Worm (Caenorhabditis elegans): Measurements from ENCODE around the gene pgp-4.

DNA sequence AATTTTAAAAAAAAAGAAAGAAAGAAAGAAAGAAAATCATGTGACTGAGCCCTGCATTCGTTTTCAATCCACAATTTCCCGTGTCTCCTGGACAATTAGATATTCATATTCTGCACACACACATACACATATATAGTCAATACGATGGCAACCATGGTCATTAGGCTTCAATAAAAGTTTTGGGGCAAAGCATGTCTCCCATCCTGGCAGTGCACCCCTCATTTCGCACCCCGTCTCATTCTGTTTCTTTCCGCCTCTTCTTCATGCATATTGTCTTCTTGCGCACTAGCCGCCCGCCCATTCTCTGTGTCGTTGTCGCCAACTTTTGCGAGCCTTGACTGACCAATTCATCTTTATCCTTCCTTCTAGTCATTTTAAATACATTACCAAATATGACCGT is 10.0 kb downstream of the pgp-4 start:
- TF ChIP-seq flt-1 (GFP tag; IDR thresholded peaks at IDR 0.05) = no peak
- TF ChIP-seq T22C8.4 (GFP tag; IDR thresholded peaks at IDR 0.05) = no peak
- TF ChIP-seq klf-2 (GFP tag; conservative IDR thresholded peaks at IDR 0.05) = no peak
- no peak for TF ChIP-seq ref-1 (GFP tag; conservative IDR thresholded peaks at IDR 0.05)
- no peak for TF ChIP-seq med-1 (GFP tag; optimal IDR thresholded peaks at IDR 0.05; ENCODE audit: insufficient read depth)
- TF ChIP-seq cog-1 (tag; optimal IDR thresholded peaks at IDR 0.05) = no peak
- 0 out of 2 replicates have a peak, but pooled peaks have one; percentile 10 for TF ChIP-seq tab-1 (GFP tag; IDR thresholded peaks at IDR 0.05)
- no peak for TF ChIP-seq ztf-29 (GFP tag; IDR thresholded peaks at IDR 0.05)

All from whole organism, midembryonic.